Worm (Caenorhabditis elegans): ENCODE results near the gene zipt-16.

Gene zipt-16

ce11 chrV:11462963-11463453 lies at the start of gene zipt-16:
Gene zipt-16, plus strand, starts transcription at chrV:11463013.
- TF ChIP-seq hmbx-1 (tag; optimal IDR thresholded peaks at IDR 0.05) (no peak), tbx-37 (GFP tag; conservative IDR thresholded peaks at IDR 0.05) (no peak), scrt-1 (GFP tag; IDR thresholded peaks at IDR 0.05) (no peak), B0310.2 (tag; optimal IDR thresholded peaks at IDR 0.05) (no peak), ceh-13 (GFP tag; optimal IDR thresholded peaks at IDR 0.05) (no peak), hmg-4 (GFP tag; optimal IDR thresholded peaks at IDR 0.05) (no peak), aly-1 (tag; optimal IDR thresholded peaks at IDR 0.05) (no peak), tra-4 (tag; optimal IDR thresholded peaks at IDR 0.05) (no peak), sea-1 (GFP tag; conservative IDR thresholded peaks at IDR 0.05) (no peak), ceh-36 (tag; optimal IDR thresholded peaks at IDR 0.05) (no peak), pes-1 (GFP tag; IDR thresholded peaks at IDR 0.05) (no peak), F13C5.2 (tag; optimal IDR thresholded peaks at IDR 0.05) (no peak), hnd-1 (tag; optimal IDR thresholded peaks at IDR 0.05) (no peak), flt-1 (GFP tag; IDR thresholded peaks at IDR 0.05) (no peak), tbx-11 (GFP tag; IDR thresholded peaks at IDR 0.05) (no peak)

DNA sequence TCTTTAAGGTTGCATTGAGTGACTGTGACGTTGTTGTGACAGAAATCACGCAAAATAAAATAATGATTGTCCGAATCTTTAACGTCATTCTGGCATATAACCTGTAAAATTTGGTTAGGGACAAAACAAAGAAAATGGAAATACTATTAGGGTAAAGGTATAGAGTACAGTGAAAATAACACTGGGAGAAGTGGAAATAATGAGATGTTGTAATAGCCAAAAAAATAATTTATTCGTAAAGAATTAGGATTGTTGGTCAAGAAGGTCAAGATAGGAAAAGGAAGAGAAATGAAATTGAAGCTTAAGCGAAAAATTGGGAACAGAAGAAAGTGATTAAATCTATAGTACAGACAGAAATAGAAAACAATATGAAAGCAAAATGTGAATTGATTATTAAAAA lies 47.8 kb upstream of the zipt-16 start, which contains the start of gene deg-3:
TSS of gene deg-3 (minus strand) at position 101 of the 400 bp plus-strand sequence.
- TF ChIP-seq hnd-1 (tag; optimal IDR thresholded peaks at IDR 0.05) (no peak), hmg-4 (GFP tag; optimal IDR thresholded peaks at IDR 0.05) (no peak), ceh-13 (GFP tag; optimal IDR thresholded peaks at IDR 0.05) (no peak), tra-4 (tag; optimal IDR thresholded peaks at IDR 0.05) (no peak), sea-1 (GFP tag; conservative IDR thresholded peaks at IDR 0.05) (no peak), scrt-1 (GFP tag; IDR thresholded peaks at IDR 0.05) (no peak), B0310.2 (tag; optimal IDR thresholded peaks at IDR 0.05) (no peak), ama-1 (optimal IDR thresholded peaks at IDR 0.05) (no peak), ceh-36 (tag; optimal IDR thresholded peaks at IDR 0.05) (no peak)

DNA sequence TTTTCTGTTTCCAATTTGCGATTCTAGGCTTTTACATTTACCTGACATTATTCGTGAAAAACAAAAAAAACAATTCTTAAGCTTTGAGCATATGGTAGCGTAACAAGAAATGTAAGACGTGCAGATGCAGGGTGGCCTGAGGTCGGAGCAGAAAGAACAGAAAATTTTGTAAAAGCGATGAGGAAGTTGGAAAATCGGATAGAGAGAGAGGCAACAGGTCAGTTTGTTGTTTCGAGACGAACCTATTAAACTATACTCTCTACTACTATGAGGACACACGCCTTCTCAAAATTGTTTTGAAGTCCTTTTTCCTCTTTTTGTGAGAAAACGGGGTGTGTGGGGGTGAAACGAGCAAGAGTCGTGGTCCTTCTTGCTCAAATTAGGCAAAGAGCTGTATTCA lies 41.2 kb upstream of the zipt-16 start, which contains the start of gene des-2:
TSS of gene des-2 (minus strand) at position 101 of the 400 bp plus-strand sequence.
- no peak for TF ChIP-seq F13C5.2 (tag; optimal IDR thresholded peaks at IDR 0.05)
- TF ChIP-seq ceh-36 (tag; optimal IDR thresholded peaks at IDR 0.05), result no peak
- no peak for TF ChIP-seq aly-1 (tag; optimal IDR thresholded peaks at IDR 0.05)
- no peak for TF ChIP-seq flt-1 (GFP tag; IDR thresholded peaks at IDR 0.05)
- no peak for TF ChIP-seq pes-1 (GFP tag; IDR thresholded peaks at IDR 0.05)
- TF ChIP-seq ama-1 (optimal IDR thresholded peaks at IDR 0.05), result no peak
- TF ChIP-seq B0310.2 (tag; optimal IDR thresholded peaks at IDR 0.05), result no peak
- no peak for TF ChIP-seq tbx-11 (GFP tag; IDR thresholded peaks at IDR 0.05)
- TF ChIP-seq ceh-13 (GFP tag; optimal IDR thresholded peaks at IDR 0.05), result no peak
- no peak for TF ChIP-seq sea-1 (GFP tag; conservative IDR thresholded peaks at IDR 0.05)
- no peak for TF ChIP-seq hnd-1 (tag; optimal IDR thresholded peaks at IDR 0.05)
- TF ChIP-seq tra-4 (tag; optimal IDR thresholded peaks at IDR 0.05), result no peak
- TF ChIP-seq ets-7 (tag; optimal IDR thresholded peaks at IDR 0.05), result no peak
- no peak for TF ChIP-seq hmg-4 (GFP tag; optimal IDR thresholded peaks at IDR 0.05)
- TF ChIP-seq hmbx-1 (tag; optimal IDR thresholded peaks at IDR 0.05), result no peak
- TF ChIP-seq scrt-1 (GFP tag; IDR thresholded peaks at IDR 0.05), result no peak

DNA sequence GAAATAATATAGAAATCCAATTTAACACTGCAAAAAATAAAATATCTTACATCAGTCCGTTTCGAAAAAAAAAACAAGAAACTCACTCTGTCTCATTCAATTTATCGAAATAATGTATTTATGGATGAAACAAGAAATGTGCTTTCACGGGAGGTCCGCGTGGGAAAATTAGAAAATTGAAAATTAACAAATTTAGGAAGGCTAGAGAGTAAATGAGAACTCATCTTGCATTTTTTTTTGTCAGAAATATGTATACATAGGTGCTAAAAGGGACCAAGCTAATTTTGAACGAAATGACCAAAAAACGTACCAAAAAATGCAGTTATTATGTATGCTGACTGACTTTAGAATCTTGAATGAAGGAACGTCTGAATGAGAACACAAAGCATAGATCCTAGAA lies 38.2 kb upstream of the zipt-16 start, which contains the start of gene T26H10.2:
TSS of gene T26H10.2 (minus strand) at position 101 of the 400 bp plus-strand sequence.
- TF ChIP-seq pes-1 (GFP tag; IDR thresholded peaks at IDR 0.05) (no peak), ceh-36 (tag; optimal IDR thresholded peaks at IDR 0.05) (no peak), F13C5.2 (tag; optimal IDR thresholded peaks at IDR 0.05) (no peak), tbx-11 (GFP tag; IDR thresholded peaks at IDR 0.05) (no peak), aly-1 (tag; optimal IDR thresholded peaks at IDR 0.05) (no peak)

DNA sequence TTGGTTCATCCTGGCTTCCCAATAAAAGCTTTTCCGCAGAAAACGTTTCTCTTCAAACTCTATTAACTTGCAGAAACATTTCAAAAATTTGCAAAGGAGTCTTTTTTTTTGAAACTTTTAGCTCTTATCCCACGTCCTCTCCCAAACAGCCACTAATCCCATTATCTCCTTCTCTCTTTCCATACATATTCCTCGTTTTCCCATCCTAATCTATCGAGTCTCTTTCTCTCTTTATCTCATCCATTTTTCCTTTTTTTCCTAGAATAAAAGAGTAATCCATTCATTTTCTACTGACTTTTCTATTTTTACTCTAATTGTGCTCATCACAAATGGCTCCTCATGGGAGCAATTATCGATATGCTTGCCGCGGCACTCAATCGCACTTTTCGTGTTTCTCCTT lies 34.1 kb upstream of the zipt-16 start:
- no peak for TF ChIP-seq tra-4 (tag; optimal IDR thresholded peaks at IDR 0.05)

DNA sequence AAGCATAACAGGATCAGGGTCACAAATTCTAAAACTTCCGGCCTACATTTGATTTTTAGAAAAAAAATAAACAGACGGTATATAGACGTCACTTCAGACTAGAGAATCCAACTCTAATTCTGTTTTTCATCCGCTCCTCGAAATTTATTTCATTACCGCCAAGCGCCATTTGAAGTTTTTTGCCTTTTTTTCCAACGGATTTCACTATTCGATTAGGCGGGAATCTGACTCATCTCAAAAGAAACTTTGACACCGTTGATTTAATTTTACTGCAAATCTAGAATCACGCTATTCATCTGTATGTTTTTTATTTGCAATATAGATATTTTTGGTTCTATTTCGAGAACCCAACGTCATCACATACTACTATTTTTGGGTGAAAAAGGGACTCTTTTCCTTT lies 32.0 kb upstream of the zipt-16 start:
- TF ChIP-seq ets-7 (tag; optimal IDR thresholded peaks at IDR 0.05) (no peak), B0310.2 (tag; optimal IDR thresholded peaks at IDR 0.05) (no peak), flt-1 (GFP tag; IDR thresholded peaks at IDR 0.05) (no peak), F13C5.2 (tag; optimal IDR thresholded peaks at IDR 0.05) (no peak), pes-1 (GFP tag; IDR thresholded peaks at IDR 0.05) (no peak)

DNA sequence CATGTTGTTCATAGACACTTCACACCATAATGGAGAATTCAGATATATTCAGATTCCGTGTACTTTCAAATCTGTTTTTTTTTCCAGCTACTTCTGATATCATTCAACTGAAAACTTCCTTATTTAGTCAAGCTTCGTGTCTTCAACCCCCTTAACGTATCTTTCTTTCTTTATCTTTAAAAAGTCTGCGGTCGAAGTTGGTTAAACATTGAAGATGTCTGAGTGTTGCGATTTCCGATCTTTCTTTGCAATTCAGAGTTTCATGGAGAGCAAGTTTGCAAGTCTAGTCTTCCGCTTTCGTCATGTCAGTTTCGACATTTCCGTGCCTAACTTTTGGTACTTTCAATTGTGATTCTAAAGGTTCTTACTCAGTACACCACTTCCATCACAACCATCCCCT lies 27.6 kb upstream of the zipt-16 start:
- TF ChIP-seq ceh-36 (tag; optimal IDR thresholded peaks at IDR 0.05), result no peak
- no peak for TF ChIP-seq hmg-4 (GFP tag; optimal IDR thresholded peaks at IDR 0.05)
- TF ChIP-seq aly-1 (tag; optimal IDR thresholded peaks at IDR 0.05), result no peak
- TF ChIP-seq tbx-37 (GFP tag; conservative IDR thresholded peaks at IDR 0.05), result no peak
- no peak for TF ChIP-seq ama-1 (optimal IDR thresholded peaks at IDR 0.05)
- TF ChIP-seq tbx-11 (GFP tag; IDR thresholded peaks at IDR 0.05), result no peak

DNA sequence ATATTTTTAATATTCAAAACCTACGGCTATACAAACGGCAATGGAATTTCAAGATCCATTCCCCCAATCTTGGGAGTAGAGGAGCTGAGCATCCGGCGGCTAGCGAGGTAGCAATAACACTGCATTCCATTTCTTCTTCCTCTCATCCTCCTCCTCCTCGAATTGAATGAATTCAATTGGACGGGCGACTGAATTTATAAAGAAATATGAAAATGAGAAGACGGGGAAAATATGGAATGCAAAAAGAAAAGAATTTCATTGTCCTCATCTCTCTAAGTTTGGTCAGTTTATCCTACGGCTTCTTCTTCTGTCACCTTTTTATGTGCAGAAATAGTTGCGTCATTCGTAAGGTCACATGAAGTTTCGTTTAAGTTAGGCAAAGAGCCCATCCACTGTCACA lies 26.4 kb upstream of the zipt-16 start:
- no peak for TF ChIP-seq tbx-37 (GFP tag; conservative IDR thresholded peaks at IDR 0.05)
- no peak for TF ChIP-seq flt-1 (GFP tag; IDR thresholded peaks at IDR 0.05)
- TF ChIP-seq ama-1 (optimal IDR thresholded peaks at IDR 0.05), result no peak
- no peak for TF ChIP-seq ceh-13 (GFP tag; optimal IDR thresholded peaks at IDR 0.05)
- no peak for TF ChIP-seq pes-1 (GFP tag; IDR thresholded peaks at IDR 0.05)
- TF ChIP-seq scrt-1 (GFP tag; IDR thresholded peaks at IDR 0.05), result no peak
- TF ChIP-seq hmg-4 (GFP tag; optimal IDR thresholded peaks at IDR 0.05), result no peak
- TF ChIP-seq tra-4 (tag; optimal IDR thresholded peaks at IDR 0.05), result no peak
- no peak for TF ChIP-seq sea-1 (GFP tag; conservative IDR thresholded peaks at IDR 0.05)
- TF ChIP-seq B0310.2 (tag; optimal IDR thresholded peaks at IDR 0.05), result no peak
- no peak for TF ChIP-seq ceh-36 (tag; optimal IDR thresholded peaks at IDR 0.05)
